Worm (Caenorhabditis elegans) whole organism, young adult: Measurements from ENCODE around the gene Y55F3BL.6.

Experiments used
- B0261.1 ChIP-seq: sonication (generic microtip); optimal IDR thresholded peaks from 2 replicates; lab custom pipeline; 2016; ENCODE audit warnings: mild to moderate bottlenecking, missing genetic modification characterization, moderate library complexity, missing compliant biosample characterization
- D2030.7 ChIP-seq: fragments of 200-800 bp; sonication (Bioruptor generic); IDR thresholded peaks from 2 replicates; pipeline ENCODE4 v1.3.6; 2022; ENCODE audit warnings: missing genetic modification reagents, missing genetic modification characterization, missing compliant biosample characterization
- F23B12.7 ChIP-seq: sonication (generic microtip); optimal IDR thresholded peaks from 2 replicates; lab custom pipeline; 2017; ENCODE audit warnings: missing genetic modification characterization, mild to moderate bottlenecking, missing compliant biosample characterization, antibody characterized with exemption, moderate library complexity; ENCODE audit not compliant: insufficient read depth
- F57A8.1 ChIP-seq: fragments of 200-800 bp; sonication (Bioruptor generic); optimal IDR thresholded peaks from 2 replicates; lab custom pipeline; 2018; ENCODE audit warnings: mild to moderate bottlenecking, missing genetic modification characterization, moderate library complexity, missing compliant biosample characterization
- K12H6.12 ChIP-seq: fragments of 200-800 bp; sonication (Bioruptor generic); optimal IDR thresholded peaks from 2 replicates; lab custom pipeline; 2018; ENCODE audit warnings: mild to moderate bottlenecking, missing genetic modification characterization, missing compliant biosample characterization
- T07F8.4 ChIP-seq: sonication (generic microtip); optimal IDR thresholded peaks from 2 replicates; lab custom pipeline; 2016; ENCODE audit warnings: mild to moderate bottlenecking, missing genetic modification characterization, moderate library complexity, missing compliant biosample characterization
- Y53F4B.3 ChIP-seq: fragments of 200-800 bp; sonication (Bioruptor generic); IDR thresholded peaks from 2 replicates; pipeline ENCODE4 v1.3.6; 2022; ENCODE audit warnings: missing genetic modification reagents, missing genetic modification characterization, missing compliant biosample characterization
- akir-1 ChIP-seq: fragments of 200-800 bp; sonication (Bioruptor generic); optimal IDR thresholded peaks from 2 replicates; lab custom pipeline; 2018; ENCODE audit warnings: mild to moderate bottlenecking, missing genetic modification characterization, moderate library complexity, missing compliant biosample characterization
- aptf-2 ChIP-seq: fragments of 200-800 bp; sonication (Bioruptor generic); conservative IDR thresholded peaks from 2 replicates; pipeline ENCODE4 v1.3.6; 2022; ENCODE audit warnings: missing genetic modification reagents, missing genetic modification characterization, missing compliant biosample characterization
- aptf-3 ChIP-seq: fragments of 200-800 bp; sonication (Bioruptor generic); IDR thresholded peaks from 2 replicates; pipeline ENCODE4 v1.3.6; 2022; ENCODE audit warnings: missing genetic modification characterization, missing compliant biosample characterization
- athp-1 ChIP-seq: sonication (generic microtip); optimal IDR thresholded peaks from 2 replicates; lab custom pipeline; 2017; ENCODE audit warnings: mild to moderate bottlenecking, missing genetic modification characterization, missing compliant biosample characterization
- attf-6 ChIP-seq: fragments of 200-800 bp; sonication (Bioruptor generic); IDR thresholded peaks from 2 replicates; pipeline ENCODE4 v1.3.6; 2022; ENCODE audit warnings: missing genetic modification reagents, missing genetic modification characterization, missing compliant biosample characterization
- ccch-3 ChIP-seq: fragments of 200-800 bp; sonication (Bioruptor generic); optimal IDR thresholded peaks from 2 replicates; lab custom pipeline; 2018; ENCODE audit warnings: mild to moderate bottlenecking, missing genetic modification characterization, missing compliant biosample characterization
- ceh-100 ChIP-seq: fragments of 200-800 bp; sonication (Bioruptor generic); IDR thresholded peaks from 2 replicates; pipeline ENCODE4 v1.3.6; 2022; ENCODE audit warnings: missing genetic modification reagents, missing genetic modification characterization, missing compliant biosample characterization
- ceh-27 ChIP-seq: fragments of 200-800 bp; sonication (Bioruptor generic); optimal IDR thresholded peaks from 2 replicates; lab custom pipeline; 2018; ENCODE audit warnings: mild to moderate bottlenecking, missing genetic modification characterization, moderate library complexity, missing compliant biosample characterization
- ceh-40 ChIP-seq: fragments of 200-800 bp; sonication (Bioruptor generic); IDR thresholded peaks from 2 replicates; pipeline ENCODE4 v1.3.6; 2022; ENCODE audit warnings: missing genetic modification characterization, missing compliant biosample characterization
- ceh-91 ChIP-seq: fragments of 200-800 bp; sonication (Bioruptor generic); IDR thresholded peaks from 2 replicates; pipeline ENCODE4 v1.3.6; 2022; ENCODE audit warnings: missing genetic modification reagents, missing genetic modification characterization, missing compliant biosample characterization
- die-1 ChIP-seq: sonication (generic microtip); optimal IDR thresholded peaks from 2 replicates; lab custom pipeline; 2016; ENCODE audit warnings: missing genotype, mild to moderate bottlenecking, missing genetic modification characterization, missing compliant biosample characterization
- dox-1 ChIP-seq: fragments of 200-800 bp; sonication (Bioruptor generic); IDR thresholded peaks from 2 replicates; pipeline ENCODE4 v1.3.6; 2022; ENCODE audit warnings: missing genetic modification reagents, missing genetic modification characterization, missing compliant biosample characterization
- egl-18 ChIP-seq: fragments of 200-800 bp; sonication (Bioruptor generic); IDR thresholded peaks from 2 replicates; pipeline ENCODE4 v1.3.6; 2022; ENCODE audit warnings: missing genetic modification reagents, missing genetic modification characterization, missing compliant biosample characterization
- egrh-3 ChIP-seq: fragments of 200-800 bp; sonication (Bioruptor generic); IDR thresholded peaks from 2 replicates; pipeline ENCODE4 v1.3.6; 2022; ENCODE audit warnings: missing genetic modification reagents, missing genetic modification characterization, missing compliant biosample characterization
- ekl-4 ChIP-seq: fragments of 200-800 bp; sonication (Bioruptor generic); IDR thresholded peaks from 2 replicates; pipeline ENCODE4 v1.3.6; 2022; ENCODE audit warnings: missing genetic modification reagents, missing genetic modification characterization, missing compliant biosample characterization
- fkh-3 ChIP-seq: sonication (generic microtip); optimal IDR thresholded peaks from 2 replicates; lab custom pipeline; 2016; ENCODE audit warnings: mild to moderate bottlenecking, missing genetic modification characterization, missing compliant biosample characterization
- hmg-1.2 ChIP-seq: fragments of 200-800 bp; sonication (Bioruptor generic); IDR thresholded peaks from 2 replicates; pipeline ENCODE4 v1.3.6; 2022; ENCODE audit warnings: missing genetic modification reagents, missing genetic modification characterization, missing compliant biosample characterization
- let-526 ChIP-seq: fragments of 200-800 bp; sonication (Bioruptor generic); IDR thresholded peaks from 2 replicates; pipeline ENCODE4 v1.3.6; 2022; ENCODE audit warnings: missing genetic modification reagents, missing genetic modification characterization, missing compliant biosample characterization
- let-607 ChIP-seq, 2 experiments: fragments of 200-800 bp in 1 of 2; sonication (Bioruptor generic) in 1 of 2; sonication (generic microtip) in 1 of 2; optimal IDR thresholded peaks; 2 replicates each; lab custom pipeline; 2016 to 2018; ENCODE audit warnings: mild to moderate bottlenecking in 2 of 2, missing compliant biosample characterization in 2 of 2, missing genetic modification characterization in 2 of 2, moderate library complexity in 2 of 2, missing genotype in 1 of 2
- lin-26 ChIP-seq: fragments of 200-800 bp; sonication (Bioruptor generic); IDR thresholded peaks from 2 replicates; pipeline ENCODE4 v1.3.6; 2022; ENCODE audit warnings: missing genetic modification reagents, missing genetic modification characterization, missing compliant biosample characterization
- lin-40 ChIP-seq: sonication (generic microtip); optimal IDR thresholded peaks from 2 replicates; lab custom pipeline; 2016; ENCODE audit warnings: missing genetic modification characterization, mild to moderate bottlenecking, missing compliant biosample characterization, missing genotype, missing genetic modification reagents
- lsl-1 ChIP-seq: fragments of 200-800 bp; sonication (Bioruptor generic); optimal IDR thresholded peaks from 2 replicates; lab custom pipeline; 2018; ENCODE audit warnings: mild to moderate bottlenecking, missing genetic modification characterization, moderate library complexity, missing compliant biosample characterization
- lsy-27 ChIP-seq: sonication (generic microtip); optimal IDR thresholded peaks from 2 replicates; lab custom pipeline; 2017; ENCODE audit warnings: missing genetic modification characterization, mild to moderate bottlenecking, missing compliant biosample characterization, antibody characterized with exemption, missing genotype, borderline replicate concordance; ENCODE audit not compliant: insufficient read depth
- madf-8 ChIP-seq: fragments of 200-800 bp; sonication (Bioruptor generic); conservative IDR thresholded peaks from 2 replicates; pipeline ENCODE4 v1.3.6; 2022; ENCODE audit warnings: missing genetic modification reagents, missing genetic modification characterization, missing compliant biosample characterization
- mcd-1 ChIP-seq: fragments of 200-800 bp; sonication (Bioruptor generic); IDR thresholded peaks from 2 replicates; pipeline ENCODE4 v1.3.6; 2022; ENCODE audit warnings: missing genetic modification reagents, missing genetic modification characterization, missing compliant biosample characterization
- nfya-1 ChIP-seq: sonication (generic microtip); optimal IDR thresholded peaks from 2 replicates; lab custom pipeline; 2017; ENCODE audit warnings: antibody characterized with exemption, missing compliant biosample characterization, missing genetic modification characterization, borderline replicate concordance; ENCODE audit not compliant: insufficient read depth
- nfya-2 ChIP-seq: fragments of 200-800 bp; sonication (Bioruptor generic); IDR thresholded peaks from 2 replicates; pipeline ENCODE4 v1.3.6; 2022; ENCODE audit warnings: missing genetic modification reagents, missing genetic modification characterization, missing compliant biosample characterization
- nhr-80 ChIP-seq: sonication (generic microtip); optimal IDR thresholded peaks from 2 replicates; lab custom pipeline; 2016; ENCODE audit warnings: missing genetic modification characterization, missing compliant biosample characterization
- pbrm-1 ChIP-seq: fragments of 200-800 bp; sonication (Bioruptor generic); IDR thresholded peaks from 2 replicates; pipeline ENCODE4 v1.3.6; 2022; ENCODE audit warnings: missing genetic modification reagents, missing genetic modification characterization, missing compliant biosample characterization
- rcor-1 ChIP-seq: fragments of 200-800 bp; sonication (Bioruptor generic); IDR thresholded peaks from 2 replicates; pipeline ENCODE4 v1.3.6; 2022; ENCODE audit warnings: missing genetic modification reagents, missing genetic modification characterization, missing compliant biosample characterization
- rec-8 ChIP-seq, 2 experiments: sonication (generic microtip); optimal IDR thresholded peaks; 2 replicates each; lab custom pipeline; 2016; ENCODE audit warnings: mild to moderate bottlenecking in 2 of 2, missing genetic modification characterization in 2 of 2, missing genetic modification reagents in 2 of 2, missing genotype in 2 of 2, missing biosample characterization in 1 of 2, missing compliant biosample characterization in 1 of 2, moderate library complexity in 1 of 2
- snpc-1.1 ChIP-seq: sonication (generic microtip); optimal IDR thresholded peaks from 2 replicates; lab custom pipeline; 2017; ENCODE audit warnings: missing genetic modification characterization, mild to moderate bottlenecking, missing compliant biosample characterization, antibody characterized with exemption, moderate library complexity, missing genotype, missing genetic modification reagents; ENCODE audit not compliant: insufficient read depth
- snpc-1.3 ChIP-seq: sonication (generic microtip); optimal IDR thresholded peaks from 2 replicates; lab custom pipeline; 2017; ENCODE audit warnings: missing genetic modification characterization, mild to moderate bottlenecking, missing compliant biosample characterization, antibody characterized with exemption, moderate library complexity, missing genotype, missing genetic modification reagents; ENCODE audit not compliant: insufficient read depth
- sptf-2 ChIP-seq: fragments of 200-800 bp; sonication (Bioruptor generic); optimal IDR thresholded peaks from 2 replicates; lab custom pipeline; 2018; ENCODE audit warnings: mild to moderate bottlenecking, missing genetic modification characterization, missing compliant biosample characterization
- tbp1 ChIP-seq: fragments of 200-800 bp; sonication (Bioruptor generic); optimal IDR thresholded peaks from 2 replicates; lab custom pipeline; 2018; ENCODE audit warnings: mild to moderate bottlenecking, missing genetic modification characterization, missing compliant biosample characterization
- zim-3 ChIP-seq: sonication (generic microtip); optimal IDR thresholded peaks from 2 replicates; lab custom pipeline; 2017; ENCODE audit warnings: mild to moderate bottlenecking, missing genetic modification characterization, moderate library complexity, missing compliant biosample characterization
- ztf-18 ChIP-seq: sonication (generic microtip); optimal IDR thresholded peaks from 2 replicates; lab custom pipeline; 2016; ENCODE audit warnings: missing genotype, mild to moderate bottlenecking, missing genetic modification characterization, missing compliant biosample characterization
- ztf-25 ChIP-seq: fragments of 200-800 bp; sonication (Bioruptor generic); IDR thresholded peaks from 2 replicates; pipeline ENCODE4 v1.3.6; 2022; ENCODE audit warnings: missing genetic modification reagents, missing genetic modification characterization, missing compliant biosample characterization
- ztf-26 ChIP-seq: sonication (generic microtip); optimal IDR thresholded peaks from 2 replicates; lab custom pipeline; 2017; ENCODE audit warnings: missing genetic modification characterization, missing compliant biosample characterization

The Y55F3BL.6 gene

ce11 chrIV:796521-797073, 10.3 kb downstream of the Y55F3BL.6 start, which contains the start of the genes F56B3.11 and ech-5 (continued):
- peak; percentile 33; the same call in 1 of the 2 replicates for TF ChIP-seq pbrm-1 (GFP tag; lab: Robert Waterston, UW)
- no peak for TF ChIP-seq nfya-2
- peak; percentile 12 for TF ChIP-seq athp-1 (tag; lab: Kevin White, UChicago)
- TF ChIP-seq attf-6 = no peak
- peak; percentile 1 for TF ChIP-seq nhr-80
- TF ChIP-seq aptf-2 (GFP tag; lab: Robert Waterston, UW) = 0 out of 2 replicates have a peak, but pooled peaks have one; percentile 25
- peak; percentile 22 for TF ChIP-seq ceh-27 (GFP tag; lab: Kevin White, UChicago)
- peak in 1 of 2 experiments; percentile 64 for TF ChIP-seq let-607 (tag; optimal IDR thresholded peaks at IDR 0.05; lab: Kevin White, UChicago)
- TF ChIP-seq nfya-1 (tag; lab: Kevin White, UChicago) = no peak
- TF ChIP-seq ceh-40 (GFP tag; lab: Robert Waterston, UW) = no peak
- TF ChIP-seq ccch-3 (GFP tag; lab: Kevin White, UChicago) = peak; percentile 77
- TF ChIP-seq lsl-1 = peak; percentile 54
- TF ChIP-seq ztf-26 (tag; lab: Kevin White, UChicago) = peak; percentile 35
- TF ChIP-seq ceh-100 = peak; percentile 95
- peak; percentile 71 for TF ChIP-seq lin-40 (tag; lab: Kevin White, UChicago)
- TF ChIP-seq zim-3 (tag; lab: Kevin White, UChicago) = no peak
- TF ChIP-seq egrh-3 = peak; percentile 25; the same call in 1 of the 2 replicates
- TF ChIP-seq K12H6.12 (tag; lab: Kevin White, UChicago) = peak; percentile 76
- peak in 1 of 2 experiments; percentile 13 for TF ChIP-seq rec-8 (tag; optimal IDR thresholded peaks at IDR 0.05; lab: Kevin White, UChicago)
- peak; percentile 2 for TF ChIP-seq ztf-18
- no peak for TF ChIP-seq akir-1
- TF ChIP-seq tbp1 (GFP tag; lab: Kevin White, UChicago) = peak; percentile 40
- no peak for TF ChIP-seq F57A8.1 (GFP tag; lab: Kevin White, UChicago)
- TF ChIP-seq hmg-1.2 = peak; percentile 47
- TF ChIP-seq, all 124 proteins: peak for 33

ce11 chrIV:795383-795872, 11.4 kb downstream of the Y55F3BL.6 start, which contains the start of gene skr-18:
Gene skr-18, minus strand, starts transcription at chrIV:795433.
- TF ChIP-seq ztf-25 (GFP tag; lab: Robert Waterston, UW) (no peak), B0261.1 (tag; lab: Kevin White, UChicago) (no peak), Y53F4B.3 (no peak), die-1 (tag; lab: Kevin White, UChicago) (no peak), nfya-1 (tag; lab: Kevin White, UChicago) (no peak), ekl-4 (GFP tag; lab: Robert Waterston, UW) (no peak), lin-26 (no peak), rcor-1 (GFP tag; lab: Robert Waterston, UW) (no peak), snpc-1.1 (peak; percentile 44), D2030.7 (peak; percentile 28), snpc-1.3 (peak; percentile 63), T07F8.4 (no peak), fkh-3 (tag; lab: Kevin White, UChicago) (no peak), ztf-26 (tag; lab: Kevin White, UChicago) (no peak), mcd-1 (GFP tag; lab: Robert Waterston, UW) (peak; percentile 55; the same call in 1 of the 2 replicates), nfya-2 (no peak), let-526 (no peak), aptf-3 (GFP tag; lab: Robert Waterston, UW) (no peak), sptf-2 (GFP tag; lab: Kevin White, UChicago) (no peak), ceh-91 (GFP tag; lab: Robert Waterston, UW) (no peak), dox-1 (no peak), lsy-27 (tag; lab: Kevin White, UChicago) (no peak), egl-18 (GFP tag; lab: Robert Waterston, UW) (no peak), madf-8 (GFP tag; lab: Robert Waterston, UW) (no peak), F23B12.7 (tag; lab: Kevin White, UChicago) (no peak)
